Worm (Caenorhabditis elegans): ENCODE results near the gene oac-32.

DNA sequence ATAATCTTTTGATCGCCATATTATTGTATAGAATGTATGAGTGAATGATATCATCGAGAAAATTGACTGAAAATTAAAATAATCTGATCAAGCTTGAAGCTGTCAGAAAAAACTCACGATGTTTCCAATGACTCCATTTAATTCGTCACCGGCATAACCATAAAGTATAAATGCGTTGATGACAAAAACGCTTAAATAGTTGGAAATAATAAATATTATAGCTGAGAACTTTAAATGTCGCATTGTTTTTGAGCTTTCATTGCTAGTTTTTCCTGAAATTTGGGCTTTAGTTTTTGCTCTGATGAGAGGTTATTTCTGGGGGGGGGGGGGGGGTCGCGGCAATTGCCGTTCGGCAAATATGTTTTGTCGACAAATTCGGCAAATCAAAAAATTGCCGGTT, 5.6 kb upstream of the oac-32 start:
- TF ChIP-seq nfya-1 (tag; optimal IDR thresholded peaks at IDR 0.05), result no peak
- no peak for TF ChIP-seq pha-4 (tag; optimal IDR thresholded peaks at IDR 0.05)
- no peak for TF ChIP-seq ets-4 (tag; optimal IDR thresholded peaks at IDR 0.05)
- no peak for TF ChIP-seq fkh-10 (GFP tag; optimal IDR thresholded peaks at IDR 0.05)
- TF ChIP-seq elt-4 (tag; optimal IDR thresholded peaks at IDR 0.05), result no peak
- no peak for TF ChIP-seq elt-2 (tag; optimal IDR thresholded peaks at IDR 0.05)
- TF ChIP-seq ceh-9 (tag; optimal IDR thresholded peaks at IDR 0.05), result no peak
- TF ChIP-seq ceh-22 (tag; optimal IDR thresholded peaks at IDR 0.05), result no peak
- TF ChIP-seq K02D7.2 (tag; optimal IDR thresholded peaks at IDR 0.05), result no peak
- TF ChIP-seq ceh-30 (tag; optimal IDR thresholded peaks at IDR 0.05), result no peak
- TF ChIP-seq ceh-45 (GFP tag; IDR thresholded peaks at IDR 0.05), result no peak
- no peak for TF ChIP-seq F13H6.1 (tag; optimal IDR thresholded peaks at IDR 0.05)

Data from whole organism, late embryonic.